Worm (Caenorhabditis elegans) whole organism, L2 larva: ENCODE measurements around the gene grd-14.

Source experiments
- C34F6.9 ChIP-seq: fragments of 150-350 bp; optimal IDR thresholded peaks from 2 replicates; lab custom pipeline; 2014; ENCODE audit warnings: missing biosample characterization, missing genetic modification characterization
- F13H6.1 ChIP-seq: sonication (generic microtip); optimal IDR thresholded peaks from 2 replicates; lab custom pipeline; 2016; ENCODE audit warnings: missing genetic modification characterization, missing compliant biosample characterization
- R02D3.7 ChIP-seq: fragments of 150-350 bp; optimal IDR thresholded peaks from 2 replicates; lab custom pipeline; 2014; ENCODE audit warnings: missing biosample characterization, missing genetic modification characterization
- Y55F3AM.14 ChIP-seq: fragments of 200-800 bp; sonication (Bioruptor generic); optimal IDR thresholded peaks from 2 replicates; lab custom pipeline; 2018; ENCODE audit warnings: mild to moderate bottlenecking, missing genetic modification characterization, missing compliant biosample characterization
- alr-1 ChIP-seq: fragments of 150-350 bp; optimal IDR thresholded peaks from 2 replicates; lab custom pipeline; 2014; ENCODE audit warnings: missing biosample characterization, missing genetic modification characterization
- aly-2 ChIP-seq: fragments of 150-350 bp; optimal IDR thresholded peaks from 2 replicates; lab custom pipeline; 2014; ENCODE audit warnings: missing biosample characterization, missing genetic modification characterization
- blmp-1 ChIP-seq: sonication (generic microtip); optimal IDR thresholded peaks from 2 replicates; lab custom pipeline; 2017; ENCODE audit warnings: missing genetic modification characterization, mild to moderate bottlenecking, missing compliant biosample characterization, antibody characterized with exemption, moderate library complexity; ENCODE audit not compliant: insufficient read depth
- ceh-16 ChIP-seq: fragments of 150-350 bp; optimal IDR thresholded peaks from 2 replicates; lab custom pipeline; 2014; ENCODE audit warnings: missing biosample characterization, missing genetic modification characterization
- ceh-82 ChIP-seq: fragments of 150-350 bp; optimal IDR thresholded peaks from 2 replicates; lab custom pipeline; 2014; ENCODE audit warnings: missing biosample characterization, missing genetic modification characterization
- crh-2 ChIP-seq: sonication (generic microtip); optimal IDR thresholded peaks from 2 replicates; lab custom pipeline; 2017; ENCODE audit warnings: missing biosample characterization, missing genetic modification characterization
- dmd-4 ChIP-seq: sonication (generic microtip); optimal IDR thresholded peaks from 2 replicates; lab custom pipeline; 2017; ENCODE audit warnings: missing biosample characterization, missing genetic modification characterization
- egl-27 ChIP-seq: sonication (generic microtip); optimal IDR thresholded peaks from 3 replicates; lab custom pipeline; 2017; ENCODE audit warnings: missing biosample characterization, missing genetic modification reagents, missing genetic modification characterization
- elt-1 ChIP-seq: fragments of 150-350 bp; optimal IDR thresholded peaks from 2 replicates; lab custom pipeline; 2014; ENCODE audit warnings: missing biosample characterization, missing genetic modification characterization
- elt-3 ChIP-seq: sonication (generic microtip); optimal IDR thresholded peaks from 2 replicates; lab custom pipeline; 2017; ENCODE audit warnings: missing biosample characterization, missing genetic modification characterization
- fos-1 ChIP-seq: fragments of 150-350 bp; optimal IDR thresholded peaks from 2 replicates; lab custom pipeline; 2014; ENCODE audit warnings: missing biosample characterization, missing genetic modification characterization
- gmeb-1 ChIP-seq: fragments of 150-350 bp; optimal IDR thresholded peaks from 2 replicates; lab custom pipeline; 2014; ENCODE audit warnings: missing biosample characterization, missing genetic modification characterization
- lin-11 ChIP-seq: fragments of 150-350 bp; sonication (generic microtip); optimal IDR thresholded peaks from 2 replicates; lab custom pipeline; 2014; ENCODE audit warnings: missing biosample characterization, missing genetic modification characterization, inconsistent platforms, mixed read lengths
- lin-39 ChIP-seq: fragments of 150-350 bp; optimal IDR thresholded peaks from 2 replicates; lab custom pipeline; 2014; ENCODE audit warnings: missing biosample characterization, missing genetic modification reagents, missing genetic modification characterization
- mab-5 ChIP-seq: fragments of 150-350 bp; optimal IDR thresholded peaks from 2 replicates; lab custom pipeline; 2014; ENCODE audit warnings: missing biosample characterization, missing genetic modification characterization
- mbf-1 ChIP-seq: sonication (generic microtip); optimal IDR thresholded peaks from 2 replicates; lab custom pipeline; 2017; ENCODE audit warnings: missing biosample characterization, missing genetic modification characterization
- mdl-1 ChIP-seq, 2 experiments: fragments of 150-350 bp in 1 of 2; sonication (generic microtip) in 1 of 2; optimal IDR thresholded peaks; 2 replicates each; lab custom pipeline; 2017; ENCODE audit warnings: missing biosample characterization in 2 of 2, missing genetic modification characterization in 2 of 2
- nhr-10 ChIP-seq: sonication (generic microtip); optimal IDR thresholded peaks from 2 replicates; lab custom pipeline; 2017; ENCODE audit warnings: missing biosample characterization, missing genetic modification characterization
- nhr-11 ChIP-seq: fragments of 150-350 bp; optimal IDR thresholded peaks from 2 replicates; lab custom pipeline; 2014; ENCODE audit warnings: missing biosample characterization, missing genetic modification characterization
- nhr-12 ChIP-seq: fragments of 150-350 bp; optimal IDR thresholded peaks from 2 replicates; lab custom pipeline; 2014; ENCODE audit warnings: missing biosample characterization, missing genetic modification characterization
- nhr-129 ChIP-seq: fragments of 150-350 bp; optimal IDR thresholded peaks from 2 replicates; lab custom pipeline; 2014; ENCODE audit warnings: missing biosample characterization, missing genetic modification characterization
- nhr-23 ChIP-seq: fragments of 150-350 bp; optimal IDR thresholded peaks from 2 replicates; lab custom pipeline; 2014; ENCODE audit warnings: missing biosample characterization, missing genetic modification reagents, missing genetic modification characterization
- nhr-237 ChIP-seq: fragments of 150-350 bp; optimal IDR thresholded peaks from 2 replicates; lab custom pipeline; 2014; ENCODE audit warnings: missing biosample characterization, missing genetic modification characterization
- nhr-6 ChIP-seq: fragments of 150-350 bp; optimal IDR thresholded peaks from 2 replicates; lab custom pipeline; 2014; ENCODE audit warnings: missing biosample characterization, missing genetic modification characterization
- nhr-77 ChIP-seq: fragments of 150-350 bp; optimal IDR thresholded peaks from 2 replicates; lab custom pipeline; 2014; ENCODE audit warnings: missing biosample characterization, missing genetic modification characterization
- peb-1 ChIP-seq: fragments of 150-350 bp; optimal IDR thresholded peaks from 2 replicates; lab custom pipeline; 2014; ENCODE audit warnings: missing biosample characterization, missing genetic modification characterization
- sem-4 ChIP-seq: fragments of 150-350 bp; optimal IDR thresholded peaks from 2 replicates; lab custom pipeline; 2014; ENCODE audit warnings: missing biosample characterization, missing genetic modification reagents, missing genetic modification characterization
- sma-3 ChIP-seq: sonication (generic microtip); optimal IDR thresholded peaks from 2 replicates; lab custom pipeline; 2016; ENCODE audit warnings: missing genetic modification reagents, missing genetic modification characterization, missing compliant biosample characterization
- sma-9 ChIP-seq, 2 experiments: fragments of 150-350 bp in 1 of 2; sonication (generic microtip) in 1 of 2; optimal IDR thresholded peaks; 2 replicates each; lab custom pipeline; 2014 to 2016; ENCODE audit warnings: missing genetic modification characterization in 2 of 2, mild to moderate bottlenecking in 1 of 2, missing biosample characterization in 1 of 2, missing compliant biosample characterization in 1 of 2, missing genetic modification reagents in 1 of 2, moderate library complexity in 1 of 2
- snpc-4 ChIP-seq: fragments of 150-350 bp; optimal IDR thresholded peaks from 2 replicates; lab custom pipeline; 2014; ENCODE audit warnings: missing biosample characterization, missing genetic modification characterization
- unc-39 ChIP-seq: fragments of 150-350 bp; optimal IDR thresholded peaks from 2 replicates; lab custom pipeline; 2014; ENCODE audit warnings: missing biosample characterization, missing genetic modification characterization
- unc-55 ChIP-seq: fragments of 150-350 bp; sonication (generic microtip); optimal IDR thresholded peaks from 3 replicates; lab custom pipeline; 2014; ENCODE audit warnings: missing biosample characterization, missing genetic modification reagents, missing genetic modification characterization
- unc-62 ChIP-seq: fragments of 150-350 bp; optimal IDR thresholded peaks from 2 replicates; lab custom pipeline; 2014; ENCODE audit warnings: missing biosample characterization, missing genetic modification reagents, missing genetic modification characterization
- zag-1 ChIP-seq: fragments of 150-350 bp; optimal IDR thresholded peaks from 2 replicates; lab custom pipeline; 2014; ENCODE audit warnings: missing biosample characterization, missing genetic modification characterization
- ztf-11 ChIP-seq: sonication (generic microtip); optimal IDR thresholded peaks from 2 replicates; lab custom pipeline; 2017; ENCODE audit warnings: missing biosample characterization, missing genetic modification characterization

The grd-14 gene

DNA sequence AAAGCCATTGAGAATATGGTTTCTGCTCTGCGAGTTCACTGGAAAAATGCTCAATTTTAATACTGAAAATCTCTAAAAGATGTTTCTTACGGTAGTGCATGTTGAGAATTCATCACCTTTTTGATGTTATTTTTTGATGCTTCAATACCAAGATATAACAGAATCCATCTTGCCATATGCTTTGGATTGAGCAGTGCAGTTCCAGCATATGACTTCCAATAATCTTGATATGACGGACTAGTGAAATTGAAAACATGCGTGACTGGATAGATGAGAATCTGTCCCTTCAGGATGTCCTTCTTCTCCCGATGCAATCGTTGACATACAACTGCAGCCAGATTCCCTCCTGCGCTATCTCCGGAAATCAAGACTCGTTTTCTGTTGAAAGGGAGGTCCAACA, 38.9 kb upstream of the grd-14 start:
- TF ChIP-seq blmp-1 (tag; lab: Kevin White, UChicago) (no peak), unc-62 (GFP tag; lab: Kevin White, UChicago) (no peak), lin-39 (tag; lab: Kevin White, UChicago) (no peak), nhr-129 (tag; lab: Kevin White, UChicago) (no peak), C34F6.9 (tag; lab: Kevin White, UChicago) (no peak), ceh-16 (tag; lab: Kevin White, UChicago) (no peak), F13H6.1 (tag; lab: Kevin White, UChicago) (no peak), egl-27 (no peak), ztf-11 (no peak), sma-3 (GFP tag; lab: Kevin White, UChicago) (no peak), elt-3 (no peak)

DNA sequence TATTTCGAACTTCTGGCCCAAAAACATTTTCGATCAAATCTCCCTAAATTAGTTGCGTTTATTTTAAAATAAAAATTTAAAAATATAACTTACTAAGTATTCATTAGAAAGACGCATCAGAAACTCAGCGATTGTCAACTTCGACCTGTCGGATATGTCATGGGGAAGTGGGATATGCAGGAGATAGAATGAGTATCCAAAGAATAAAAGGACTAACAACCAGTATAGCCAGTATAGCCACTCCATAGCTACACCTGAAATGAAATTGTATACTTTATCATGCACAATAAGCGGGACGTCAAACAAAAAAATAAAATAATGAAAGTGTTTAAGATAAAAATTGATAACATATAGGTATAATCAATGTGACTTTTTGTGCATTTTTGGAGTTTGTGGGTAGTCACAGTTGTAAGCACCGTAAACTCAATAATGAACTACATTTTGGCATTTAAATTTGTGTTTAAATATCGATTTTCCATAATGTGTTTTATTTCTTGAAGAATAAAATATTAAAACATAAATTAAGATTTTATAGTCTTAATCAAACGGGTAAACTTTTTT, 36.7 kb upstream of the grd-14 start, which contains the start of gene F16F9.4:
F16F9.4 (minus strand) TSS at position 276 of the 561 bp plus-strand sequence.
- no peak for TF ChIP-seq blmp-1 (tag; lab: Kevin White, UChicago)
- no peak for TF ChIP-seq snpc-4 (tag; lab: Kevin White, UChicago)
- no peak for TF ChIP-seq nhr-23 (tag; lab: Kevin White, UChicago)
- TF ChIP-seq fos-1 (tag; lab: Kevin White, UChicago) = peak; percentile 29
- TF ChIP-seq, all 48 proteins: peak for 1

DNA sequence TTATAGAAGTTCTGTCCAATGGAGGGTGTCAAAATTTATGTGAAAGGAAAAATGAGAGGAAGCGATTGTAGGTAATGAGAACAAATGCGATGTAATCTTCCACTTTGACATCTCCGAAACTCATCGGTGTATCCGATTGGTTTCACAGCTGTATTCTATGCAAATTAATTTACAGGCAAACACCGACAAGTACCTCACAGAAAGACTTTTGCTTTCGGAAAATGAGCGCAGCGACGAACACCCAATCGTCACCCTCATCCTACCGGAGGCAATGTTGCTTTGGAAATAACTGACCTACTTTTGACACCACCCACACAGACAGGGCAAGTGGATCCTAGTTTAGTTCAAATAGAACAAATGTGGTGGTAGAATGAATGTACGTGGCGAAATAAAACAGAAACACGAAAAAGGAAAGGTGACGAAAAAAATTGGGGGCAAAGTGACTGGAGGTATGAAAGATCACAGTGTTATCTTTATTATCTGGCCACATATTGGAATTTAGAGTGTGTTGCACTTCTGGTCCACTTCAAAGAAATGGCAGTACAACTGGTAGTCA, 35.9 kb upstream of the grd-14 start:
- TF ChIP-seq R02D3.7 (tag; lab: Kevin White, UChicago) (no peak), elt-1 (tag; lab: Kevin White, UChicago) (peak; percentile 15)
- TF ChIP-seq, all 48 proteins: peak for 1

DNA sequence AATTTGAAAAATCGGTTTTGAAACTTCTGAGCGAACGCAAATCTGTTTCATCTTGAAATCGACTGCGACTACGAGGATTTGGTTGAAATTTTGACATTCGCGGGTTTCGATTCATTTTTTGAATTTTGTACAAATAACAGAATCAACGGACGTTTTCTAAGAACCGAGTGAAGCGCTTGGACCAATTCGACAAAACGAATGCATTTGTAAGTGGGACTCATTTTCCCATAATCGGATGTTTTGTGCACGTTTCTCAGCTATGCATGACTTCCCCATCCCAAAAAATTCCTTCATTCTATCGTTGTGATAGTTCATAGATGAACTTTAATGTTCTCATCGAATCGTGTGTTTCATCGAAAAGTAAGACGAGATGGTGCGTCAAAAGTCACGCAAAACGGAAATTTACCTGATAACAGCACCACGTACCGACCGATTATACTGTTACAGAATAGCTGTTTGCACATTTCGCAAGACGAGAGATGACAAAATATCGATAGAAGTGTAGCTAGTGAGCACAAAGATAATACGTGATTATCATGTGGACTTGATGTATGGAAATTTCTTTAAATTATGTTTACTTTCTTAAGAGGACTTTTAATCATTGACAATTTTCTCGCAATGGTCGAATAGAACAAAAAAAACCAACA, 29.6 kb upstream of the grd-14 start, which contains the start of gene mec-10:
mec-10 (minus strand) TSS at position 189 of the 647 bp plus-strand sequence.
- peak; percentile 65 for TF ChIP-seq crh-2 (tag; lab: Kevin White, UChicago)
- TF ChIP-seq mab-5 (tag; lab: Kevin White, UChicago) = no peak
- no peak for TF ChIP-seq nhr-12 (tag; lab: Kevin White, UChicago)
- TF ChIP-seq unc-55 (GFP tag; lab: Kevin White, UChicago) = peak; percentile 66
- no peak for TF ChIP-seq lin-11 (tag; lab: Kevin White, UChicago)
- no peak for TF ChIP-seq nhr-23 (tag; lab: Kevin White, UChicago)
- no peak for TF ChIP-seq mbf-1
- peak; percentile 65 for TF ChIP-seq sma-9 (GFP tag; optimal IDR thresholded peaks at IDR 0.05; lab: Kevin White, UChicago)
- no peak for TF ChIP-seq sma-9 (tag; optimal IDR thresholded peaks at IDR 0.05; lab: Kevin White, UChicago)
- no peak for TF ChIP-seq nhr-237 (tag; lab: Kevin White, UChicago)
- TF ChIP-seq nhr-11 (tag; lab: Kevin White, UChicago) = no peak
- no peak for TF ChIP-seq aly-2 (tag; lab: Kevin White, UChicago)
- TF ChIP-seq lin-39 (tag; lab: Kevin White, UChicago) = no peak
- peak; percentile 20 for TF ChIP-seq gmeb-1 (tag; lab: Kevin White, UChicago)
- no peak for TF ChIP-seq nhr-6
- no peak for TF ChIP-seq mdl-1 (tag; optimal IDR thresholded peaks at IDR 0.05; lab: Kevin White, UChicago)
- no peak for TF ChIP-seq egl-27
- peak; percentile 87 for TF ChIP-seq fos-1 (tag; lab: Kevin White, UChicago)
- TF ChIP-seq blmp-1 (tag; lab: Kevin White, UChicago) = no peak
- no peak for TF ChIP-seq ceh-82 (tag; lab: Kevin White, UChicago)
- peak; percentile 3 for TF ChIP-seq sma-3 (GFP tag; lab: Kevin White, UChicago)
- no peak for TF ChIP-seq elt-1 (tag; lab: Kevin White, UChicago)

DNA sequence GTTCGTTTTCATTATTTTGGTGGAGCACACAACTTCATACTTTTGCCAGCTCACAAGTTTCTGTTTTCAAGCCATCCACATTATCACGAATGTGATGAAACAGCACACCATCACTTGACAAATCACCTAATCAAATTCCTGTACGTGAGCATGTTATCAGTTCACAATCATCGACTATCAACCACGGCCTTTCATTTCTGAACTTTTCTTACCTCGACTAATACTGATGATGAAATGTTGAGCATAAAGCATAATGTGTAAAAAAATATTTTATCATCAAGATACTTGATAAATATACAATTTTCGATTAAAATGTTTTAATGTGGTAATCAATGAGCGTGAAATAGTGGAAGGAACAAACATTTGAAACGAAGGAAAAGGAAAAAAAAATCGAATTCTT, 26.4 kb upstream of the grd-14 start:
- peak; percentile 83 for TF ChIP-seq crh-2 (tag; lab: Kevin White, UChicago)
- no peak for TF ChIP-seq dmd-4
- TF ChIP-seq mdl-1 (tag; optimal IDR thresholded peaks at IDR 0.05; lab: Kevin White, UChicago) = peak in 1 of 2 experiments; percentile 17
- no peak for TF ChIP-seq nhr-77 (tag; lab: Kevin White, UChicago)
- no peak for TF ChIP-seq unc-62 (GFP tag; lab: Kevin White, UChicago)
- TF ChIP-seq ceh-16 (tag; lab: Kevin White, UChicago) = no peak
- TF ChIP-seq egl-27 = peak; percentile 56
- TF ChIP-seq nhr-23 (tag; lab: Kevin White, UChicago) = no peak
- TF ChIP-seq elt-1 (tag; lab: Kevin White, UChicago) = no peak
- TF ChIP-seq lin-11 (tag; lab: Kevin White, UChicago) = no peak
- peak; percentile 53 for TF ChIP-seq sma-3 (GFP tag; lab: Kevin White, UChicago)
- no peak for TF ChIP-seq nhr-10 (tag; lab: Kevin White, UChicago)
- TF ChIP-seq unc-39 (tag; lab: Kevin White, UChicago) = no peak
- no peak for TF ChIP-seq aly-2 (tag; lab: Kevin White, UChicago)
- TF ChIP-seq fos-1 (tag; lab: Kevin White, UChicago) = peak; percentile 91
- peak; percentile 42 for TF ChIP-seq gmeb-1 (tag; lab: Kevin White, UChicago)
- no peak for TF ChIP-seq Y55F3AM.14
- TF ChIP-seq F13H6.1 (tag; lab: Kevin White, UChicago) = peak; percentile 39
- no peak for TF ChIP-seq unc-55 (GFP tag; lab: Kevin White, UChicago)
- no peak for TF ChIP-seq alr-1 (tag; lab: Kevin White, UChicago)
- no peak for TF ChIP-seq zag-1 (tag; lab: Kevin White, UChicago)
- TF ChIP-seq peb-1 (tag; lab: Kevin White, UChicago) = no peak
- no peak for TF ChIP-seq sem-4
- no peak for TF ChIP-seq mbf-1
